Worm (Caenorhabditis elegans): Measurements from ENCODE around the gene clec-205.

Gene clec-205

ce11 chrV:1789495-1789894 lies 28.8 kb downstream of the clec-205 start:
- TF ChIP-seq arid-1 (GFP tag; conservative IDR thresholded peaks at IDR 0.05) (no peak), mep-1 (tag; optimal IDR thresholded peaks at IDR 0.05) (no peak), zfp-3 (GFP tag; conservative IDR thresholded peaks at IDR 0.05) (no peak), ceh-28 (tag; optimal IDR thresholded peaks at IDR 0.05) (no peak), nhr-42 (GFP tag; IDR thresholded peaks at IDR 0.05) (no peak), lin-1 (GFP tag; IDR thresholded peaks at IDR 0.05) (no peak), gei-8 (GFP tag; optimal IDR thresholded peaks at IDR 0.05) (no peak), mxl-3 (GFP tag; optimal IDR thresholded peaks at IDR 0.05) (peak; percentile 67), fkh-10 (GFP tag; optimal IDR thresholded peaks at IDR 0.05) (no peak), ctbp-1 (GFP tag; IDR thresholded peaks at IDR 0.05) (no peak), sdz-12 (GFP tag; optimal IDR thresholded peaks at IDR 0.05) (no peak), zip-2 (tag; optimal IDR thresholded peaks at IDR 0.05) (no peak), cey-2 (tag; optimal IDR thresholded peaks at IDR 0.05; ENCODE audit: borderline replicate concordance, insufficient read depth) (no peak), skn-1 (tag; optimal IDR thresholded peaks at IDR 0.05) (no peak), tag-97 (GFP tag; IDR thresholded peaks at IDR 0.05) (no peak), mdl-1 (tag; optimal IDR thresholded peaks at IDR 0.05) (peak in 1 of 2 experiments; percentile 54), unc-62 (GFP tag; optimal IDR thresholded peaks at IDR 0.05 in 1 of 2) (peak in 1 of 2 experiments; percentile 73), unc-62 (tag; optimal IDR thresholded peaks at IDR 0.05) (no peak), F26F4.8 (GFP tag; conservative IDR thresholded peaks at IDR 0.05) (no peak), nhr-28 (tag; optimal IDR thresholded peaks at IDR 0.05) (peak; percentile 54), Y75B8A.6 (GFP tag; IDR thresholded peaks at IDR 0.05) (no peak), dmd-9 (GFP tag; IDR thresholded peaks at IDR 0.05) (no peak), ces-1 (GFP tag; optimal IDR thresholded peaks at IDR 0.05) (no peak), ceh-44 (GFP tag; IDR thresholded peaks at IDR 0.05) (no peak), tra-1 (GFP tag; IDR thresholded peaks at IDR 0.05) (no peak), F49E8.2 (tag; optimal IDR thresholded peaks at IDR 0.05; ENCODE audit: borderline replicate concordance) (no peak), nhr-48 (tag; optimal IDR thresholded peaks at IDR 0.05) (peak; percentile 61)

ce11 chrV:1794218-1794617 lies 33.5 kb downstream of the clec-205 start, which contains the start of gene F36H9.1:
Gene F36H9.1, plus strand, starts transcription at chrV:1794518.
- TF ChIP-seq nhr-111 (GFP tag; optimal IDR thresholded peaks at IDR 0.05) (no peak), lin-39 (tag; optimal IDR thresholded peaks at IDR 0.05) (no peak)

- no peak for TF ChIP-seq ceh-20 (GFP tag; IDR thresholded peaks at IDR 0.05)
- 0 out of 2 replicates have a peak, but pooled peaks have one; percentile 28 for TF ChIP-seq set-16 (GFP tag; IDR thresholded peaks at IDR 0.05)
- no peak for TF ChIP-seq cey-2 (tag; optimal IDR thresholded peaks at IDR 0.05; ENCODE audit: borderline replicate concordance, insufficient read depth)
Measured at ce11 chrV:1797900-1798299, 37.2 kb downstream of the clec-205 start, which contains the start of gene F36H9.10. Gene F36H9.10, plus strand, starts transcription at chrV:1798200.

DNA sequence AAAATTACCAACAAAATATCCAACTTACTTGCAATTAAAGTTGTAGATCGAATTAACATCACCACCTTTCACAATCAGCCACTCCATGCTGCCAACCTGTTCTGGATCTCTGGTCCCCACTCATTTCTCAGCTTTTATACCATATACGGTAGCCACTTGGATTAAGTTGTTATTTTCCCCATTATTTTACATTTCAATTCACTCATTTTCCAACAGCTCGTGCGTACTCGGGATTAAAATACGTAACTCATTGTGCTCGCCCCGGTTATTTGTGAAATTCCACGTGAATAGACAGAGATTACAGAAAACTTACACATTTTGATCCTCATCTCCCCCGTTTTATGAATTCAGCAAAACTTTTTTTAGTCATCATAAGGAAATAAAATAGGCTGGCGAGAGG lies 42.4 kb downstream of the clec-205 start, which contains the start of gene srt-41:
Gene srt-41 (minus strand): TSS at position 101 of the 400 bp plus-strand sequence.
- TF ChIP-seq nhr-11 (tag; optimal IDR thresholded peaks at IDR 0.05) (no peak), dve-1 (tag; optimal IDR thresholded peaks at IDR 0.05; ENCODE audit: insufficient read depth) (no peak), snpc-4 (tag; optimal IDR thresholded peaks at IDR 0.05) (no peak), daf-16 (GFP tag; optimal IDR thresholded peaks at IDR 0.05) (no peak), daf-16 (tag; optimal IDR thresholded peaks at IDR 0.05) (no peak)
